Worm (Caenorhabditis elegans): ENCODE data around the gene R105.5.
A peak's percentile ranks its signal among the peaks of the same experiment; 100 is the strongest.

The R105.5 gene

ce11 chrIV:4660151-4661041 lies 24.3 kb downstream of the R105.5 start, which contains the start of the genes F29B9.11 and jmjd-1.2 (continued):
- TF ChIP-seq unc-130 (GFP tag; optimal IDR thresholded peaks at IDR 0.05) (peak; percentile 96), rbr-2 (tag; optimal IDR thresholded peaks at IDR 0.05) (peak; percentile 95), R02D3.7 (tag; optimal IDR thresholded peaks at IDR 0.05) (peak; percentile 63), daf-19 (GFP tag; conservative IDR thresholded peaks at IDR 0.05) (no peak), T26A8.4 (GFP tag; IDR thresholded peaks at IDR 0.05) (peak; percentile 82), mxl-2 (GFP tag; conservative IDR thresholded peaks at IDR 0.05) (no peak), zag-1 (tag; optimal IDR thresholded peaks at IDR 0.05) (no peak), hlh-30 (tag; optimal IDR thresholded peaks at IDR 0.05; ENCODE audit: insufficient read depth) (peak; percentile 82), ztf-11 (tag; optimal IDR thresholded peaks at IDR 0.05) (no peak), lin-13 (GFP tag; optimal IDR thresholded peaks at IDR 0.05) (peak; percentile 87), hlh-11 (tag; optimal IDR thresholded peaks at IDR 0.05) (peak; percentile 93), nhr-10 (tag; optimal IDR thresholded peaks at IDR 0.05) (no peak), ceh-32 (tag; optimal IDR thresholded peaks at IDR 0.05; ENCODE audit: poor library complexity) (no peak), tra-1 (GFP tag; IDR thresholded peaks at IDR 0.05) (peak; percentile 79; the same call in 1 of the 2 replicates), vab-7 (GFP tag; IDR thresholded peaks at IDR 0.05) (peak; percentile 76), daf-16 (GFP tag; optimal IDR thresholded peaks at IDR 0.05) (peak in 1 of 2 experiments; percentile 66), daf-16 (tag; optimal IDR thresholded peaks at IDR 0.05) (peak; percentile 72), hmg-1.1 (GFP tag; IDR thresholded peaks at IDR 0.05) (peak; percentile 89), cey-2 (tag; optimal IDR thresholded peaks at IDR 0.05; ENCODE audit: borderline replicate concordance, insufficient read depth) (no peak), arid-1 (GFP tag; conservative IDR thresholded peaks at IDR 0.05) (peak; percentile 74), madf-9 (GFP tag; conservative IDR thresholded peaks at IDR 0.05) (peak; percentile 67; the same call in 1 of the 2 replicates), pqm-1 (tag; optimal IDR thresholded peaks at IDR 0.05) (no peak), mes-2 (tag; optimal IDR thresholded peaks at IDR 0.05; ENCODE audit: poor library complexity, severe bottlenecking) (peak; percentile 89), snpc-4 (tag; optimal IDR thresholded peaks at IDR 0.05) (no peak), aha-1 (tag) (peak; percentile 99), ceh-82 (tag; optimal IDR thresholded peaks at IDR 0.05) (no peak), mxl-3 (GFP tag; optimal IDR thresholded peaks at IDR 0.05) (peak; percentile 76), daf-8 (GFP tag; IDR thresholded peaks at IDR 0.05) (no peak), zfp-3 (GFP tag; conservative IDR thresholded peaks at IDR 0.05) (peak; percentile 75; the same call in 1 of the 2 replicates), F49E8.2 (tag; optimal IDR thresholded peaks at IDR 0.05; ENCODE audit: borderline replicate concordance) (peak; percentile 69), nhr-237 (tag; optimal IDR thresholded peaks at IDR 0.05) (peak; percentile 34), nhr-41 (GFP tag; IDR thresholded peaks at IDR 0.05) (peak; percentile 57; the same call in 1 of the 2 replicates), dmd-9 (GFP tag; IDR thresholded peaks at IDR 0.05) (peak; percentile 82), dve-1 (tag; optimal IDR thresholded peaks at IDR 0.05; ENCODE audit: insufficient read depth) (peak; percentile 92), lir-3 (tag; optimal IDR thresholded peaks at IDR 0.05) (no peak), lin-29 (GFP tag; IDR thresholded peaks at IDR 0.05) (no peak), hif-1 (tag; optimal IDR thresholded peaks at IDR 0.05) (peak; percentile 89 to 99), nhr-48 (tag; optimal IDR thresholded peaks at IDR 0.05) (peak; percentile 74), F26F4.8 (GFP tag; conservative IDR thresholded peaks at IDR 0.05) (no peak), nhr-76 (tag; optimal IDR thresholded peaks at IDR 0.05) (no peak), sdz-12 (GFP tag; optimal IDR thresholded peaks at IDR 0.05) (peak; percentile 22), nhr-11 (tag; optimal IDR thresholded peaks at IDR 0.05) (peak; percentile 93)

All from whole organism, L4 larva.